Worm (Caenorhabditis elegans) whole organism, L1 larva: ENCODE measurements around the gene Y68A4A.10.

Source experiments
- F16B12.6 ChIP-seq: fragments of 150-350 bp; optimal IDR thresholded peaks from 2 replicates; lab custom pipeline; 2014; ENCODE audit warnings: missing biosample characterization, missing genetic modification characterization
- aly-2 ChIP-seq: fragments of 150-350 bp; optimal IDR thresholded peaks from 2 replicates; lab custom pipeline; 2014; ENCODE audit warnings: missing biosample characterization, missing genetic modification characterization
- dsc-1 ChIP-seq: sonication (generic microtip); optimal IDR thresholded peaks from 2 replicates; lab custom pipeline; 2016; ENCODE audit warnings: mild to moderate bottlenecking, missing genetic modification characterization, missing compliant biosample characterization
- elt-3 ChIP-seq, 6 experiments: fragments of 150-350 bp in 1 of 6; sonication (generic microtip); optimal IDR thresholded peaks; 2 replicates each; lab custom pipeline; 2017 to 2018; ENCODE audit warnings: missing biosample characterization in 6 of 6, missing genetic modification characterization in 6 of 6, inconsistent platforms in 1 of 6
- lin-39 ChIP-seq: fragments of 150-350 bp; optimal IDR thresholded peaks from 2 replicates; lab custom pipeline; 2014; ENCODE audit warnings: missing biosample characterization, missing genetic modification reagents, missing genetic modification characterization
- mep-1 ChIP-seq: fragments of 150-350 bp; optimal IDR thresholded peaks from 2 replicates; lab custom pipeline; 2014; ENCODE audit warnings: missing biosample characterization, missing genetic modification characterization
- nhr-237 ChIP-seq: fragments of 150-350 bp; optimal IDR thresholded peaks from 2 replicates; lab custom pipeline; 2014; ENCODE audit warnings: missing biosample characterization, missing genetic modification characterization
- nhr-28 ChIP-seq: fragments of 150-350 bp; optimal IDR thresholded peaks from 2 replicates; lab custom pipeline; 2014; ENCODE audit warnings: missing biosample characterization, missing genetic modification characterization
- snpc-4 ChIP-seq: fragments of 150-350 bp; optimal IDR thresholded peaks from 2 replicates; lab custom pipeline; 2014; ENCODE audit warnings: missing biosample characterization, missing genetic modification characterization
- sox-4 ChIP-seq: sonication (generic microtip); optimal IDR thresholded peaks from 2 replicates; lab custom pipeline; 2016; ENCODE audit warnings: missing genetic modification characterization, missing compliant biosample characterization
- xbp-1 ChIP-seq: sonication (generic microtip); optimal IDR thresholded peaks from 2 replicates; lab custom pipeline; 2016; ENCODE audit warnings: missing genetic modification characterization, missing compliant biosample characterization

- TF ChIP-seq nhr-28 (tag; lab: Kevin White, UChicago) (no peak), lin-39 (tag; lab: Kevin White, UChicago) (no peak), F16B12.6 (tag; lab: Kevin White, UChicago) (no peak), xbp-1 (tag; lab: Kevin White, UChicago) (no peak), dsc-1 (tag; lab: Kevin White, UChicago) (no peak), nhr-237 (tag; lab: Kevin White, UChicago) (no peak), elt-3 (tag; optimal IDR thresholded peaks at IDR 0.05; lab: Kevin White, UChicago) (no peak), snpc-4 (no peak), aly-2 (tag; lab: Kevin White, UChicago) (no peak), sox-4 (tag; lab: Kevin White, UChicago) (no peak), mep-1 (tag; lab: Kevin White, UChicago) (no peak)
These were observed 18.4 kb downstream of the Y68A4A.10 start, which contains the start of gene srh-109 for ce11 chrV:17220345-17220744.
